Worm (Caenorhabditis elegans) whole organism, early embryonic: Measurements from ENCODE around the gene ubc-1.
"Not testable (repeated sequence)": the region's sequence is repeated elsewhere in the genome, so short reads cannot be mapped to it uniquely, and the experiment has no call there.

Experiments
- F13C5.2 ChIP-seq: sonication (generic microtip); optimal IDR thresholded peaks from 2 replicates; lab custom pipeline; 2017; ENCODE audit warnings: mild to moderate bottlenecking, missing genetic modification characterization, inconsistent platforms, missing compliant biosample characterization
- ama-1 ChIP-seq: fragments of 150-350 bp; optimal IDR thresholded peaks from 2 replicates; lab custom pipeline; 2014
- tbx-11 ChIP-seq: fragments of 200-800 bp; sonication (Bioruptor generic); IDR thresholded peaks from 2 replicates; pipeline ENCODE4 v1.3.6; 2022; ENCODE audit warnings: missing genetic modification characterization, missing compliant biosample characterization

DNA sequence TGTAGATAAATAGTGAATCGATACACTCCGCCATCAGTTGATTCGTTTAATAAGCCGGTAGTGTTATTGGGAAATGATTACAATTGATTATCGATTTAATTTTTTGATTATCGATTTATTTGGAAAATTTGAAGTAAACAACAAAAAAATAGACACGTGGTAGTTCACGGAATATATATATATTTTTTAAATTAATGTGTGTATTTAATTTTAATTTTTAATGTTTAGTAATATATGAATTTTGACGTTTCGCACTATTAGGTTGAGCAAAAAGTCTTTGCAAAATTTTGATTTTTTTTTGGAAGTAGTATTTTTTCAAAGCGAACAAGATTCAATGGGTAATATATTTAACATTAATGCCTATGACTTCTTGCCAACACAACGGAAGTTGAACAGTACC, 40.2 kb downstream of the ubc-1 start, which contains the start of gene F49F1.12:
- TF ChIP-seq ama-1 (lab: Kevin White, UChicago); F13C5.2 (tag; lab: Kevin White, UChicago); tbx-11 (GFP tag; lab: Robert Waterston, UW): not testable (repeated sequence)
